Fruit fly (Drosophila melanogaster) whole organism, wandering third instar larva: ENCODE measurements around the gene CG33521.

ENCODE experiments used
- Dfd ChIP-seq: fragments of >200 bp; optimal IDR thresholded peaks from 2 replicates; lab custom pipeline; 2017; ENCODE audit warnings: missing biosample characterization, missing genetic modification characterization
- Jra ChIP-seq: sonication (Bioruptor generic); optimal IDR thresholded peaks from 2 replicates; lab custom pipeline; 2016; ENCODE audit warnings: missing biosample characterization, missing genetic modification characterization
- jim ChIP-seq: fragments of 175-275, 200-325 bp; sonication (Bioruptor generic); optimal IDR thresholded peaks from 2 replicates; lab custom pipeline; 2016; ENCODE audit warnings: missing biosample characterization, mild to moderate bottlenecking, missing genetic modification characterization

dm6 chr4:1196653-1197161 lies 11.1 kb downstream of the CG33521 start, which contains the start of gene PIP4K:
- TF ChIP-seq Dfd (no peak), Jra (GFP tag; lab: Kevin White, UChicago) (no peak), jim (GFP tag; lab: Kevin White, UChicago) (no peak)
